Fruit fly (Drosophila melanogaster): ENCODE results near the gene S.

The S gene

dm6 chr2L:1072184-1072583 is 5.4 kb downstream of the S start (continued):
- TF ChIP-seq Chrac-16 (GFP tag; optimal IDR thresholded peaks at IDR 0.05) (peak; percentile 30), CG1233 (GFP tag; optimal IDR thresholded peaks at IDR 0.05) (peak; percentile 97), CG13123 (GFP tag; optimal IDR thresholded peaks at IDR 0.05) (peak; percentile 96), CG15696 (tag; optimal IDR thresholded peaks at IDR 0.05) (peak; percentile 94), ham (GFP tag; IDR thresholded peaks at IDR 0.05) (peak; percentile 47; the same call in 1 of the 2 replicates), PHDP (tag; optimal IDR thresholded peaks at IDR 0.05) (peak; percentile 95), caup (GFP tag; optimal IDR thresholded peaks at IDR 0.05; ENCODE audit: severe bottlenecking) (peak; percentile 97), Hr3 (GFP tag; optimal IDR thresholded peaks at IDR 0.05) (peak; percentile 67), CG2120 (GFP tag; optimal IDR thresholded peaks at IDR 0.05) (peak; percentile 87), so (GFP tag; IDR thresholded peaks at IDR 0.05) (peak; percentile 93), Eip74EF (GFP tag; optimal IDR thresholded peaks at IDR 0.05) (peak in 1 of 2 experiments; percentile 82), Hand (GFP tag; optimal IDR thresholded peaks at IDR 0.05) (peak; percentile 70), eve (GFP tag; optimal IDR thresholded peaks at IDR 0.05) (no peak), Nf-YC (tag; optimal IDR thresholded peaks at IDR 0.05) (peak; percentile 53), D19A (tag; optimal IDR thresholded peaks at IDR 0.05) (peak; percentile 73), insv (GFP tag; optimal IDR thresholded peaks at IDR 0.05) (peak; percentile 54 to 72), CG4730 (GFP tag; IDR thresholded peaks at IDR 0.05) (peak; percentile 53; the same call in 1 of the 2 replicates), zfh1 (GFP tag; IDR thresholded peaks at IDR 0.05) (peak; percentile 95), aop (GFP tag; IDR thresholded peaks at IDR 0.05) (peak; percentile 78; the same call in 1 of the 2 replicates), dysf (GFP tag; IDR thresholded peaks at IDR 0.05) (peak; percentile 75), ab (GFP tag; optimal IDR thresholded peaks at IDR 0.05) (peak; percentile 18), CG11696 (GFP tag; IDR thresholded peaks at IDR 0.05) (peak; percentile 82), peb (GFP tag; IDR thresholded peaks at IDR 0.05) (peak; percentile 73), Dbx (GFP tag; IDR thresholded peaks at IDR 0.05) (peak; percentile 92), CG10654 (GFP tag; optimal IDR thresholded peaks at IDR 0.05) (peak; percentile 95), nerfin-2 (GFP tag; IDR thresholded peaks at IDR 0.05; ENCODE audit: partially characterized antibody) (no peak), CG7963 (GFP tag; IDR thresholded peaks at IDR 0.05; ENCODE audit: partially characterized antibody) (no peak), odd (GFP tag; optimal IDR thresholded peaks at IDR 0.05) (peak; percentile 95), CG6689 (GFP tag; IDR thresholded peaks at IDR 0.05) (peak; percentile 87), Fer2 (tag; optimal IDR thresholded peaks at IDR 0.05) (peak; percentile 84), stwl (tag; optimal IDR thresholded peaks at IDR 0.05) (peak; percentile 44), YL-1 (GFP tag; optimal IDR thresholded peaks at IDR 0.05) (peak; percentile 97), Awh (GFP tag; IDR thresholded peaks at IDR 0.05) (peak; percentile 98), CG34224 (GFP tag; IDR thresholded peaks at IDR 0.05; ENCODE audit: partially characterized antibody) (no peak), CG6254 (GFP tag; optimal IDR thresholded peaks at IDR 0.05) (peak; percentile 93), Dp (GFP tag; optimal IDR thresholded peaks at IDR 0.05) (peak; percentile 3), CG8290 (GFP tag; optimal IDR thresholded peaks at IDR 0.05) (peak; percentile 95), CG8290 (tag; optimal IDR thresholded peaks at IDR 0.05) (peak; percentile 97 to 98), BtbVII (GFP tag; optimal IDR thresholded peaks at IDR 0.05) (peak; percentile 95), ind (GFP tag; optimal IDR thresholded peaks at IDR 0.05) (peak; percentile 67), twi (tag; optimal IDR thresholded peaks at IDR 0.05) (peak; percentile 76), pita (GFP tag; optimal IDR thresholded peaks at IDR 0.05) (no peak), CG2116 (GFP tag; optimal IDR thresholded peaks at IDR 0.05) (peak; percentile 81), CG5180 (GFP tag; optimal IDR thresholded peaks at IDR 0.05) (peak; percentile 88), CG10209 (GFP tag; optimal IDR thresholded peaks at IDR 0.05) (peak; percentile 97), CG12219 (GFP tag; optimal IDR thresholded peaks at IDR 0.05) (peak; percentile 93), CG3065 (GFP tag; optimal IDR thresholded peaks at IDR 0.05) (peak; percentile 93), fru (optimal IDR thresholded peaks at IDR 0.05) (no peak), amos (GFP tag; IDR thresholded peaks at IDR 0.05; ENCODE audit: partially characterized antibody) (no peak), Rx (GFP tag; IDR thresholded peaks at IDR 0.05) (peak; percentile 79), CG15269 (tag; optimal IDR thresholded peaks at IDR 0.05) (peak; percentile 78)
